Worm (Caenorhabditis elegans): ENCODE data around the gene prdx-6.

DNA sequence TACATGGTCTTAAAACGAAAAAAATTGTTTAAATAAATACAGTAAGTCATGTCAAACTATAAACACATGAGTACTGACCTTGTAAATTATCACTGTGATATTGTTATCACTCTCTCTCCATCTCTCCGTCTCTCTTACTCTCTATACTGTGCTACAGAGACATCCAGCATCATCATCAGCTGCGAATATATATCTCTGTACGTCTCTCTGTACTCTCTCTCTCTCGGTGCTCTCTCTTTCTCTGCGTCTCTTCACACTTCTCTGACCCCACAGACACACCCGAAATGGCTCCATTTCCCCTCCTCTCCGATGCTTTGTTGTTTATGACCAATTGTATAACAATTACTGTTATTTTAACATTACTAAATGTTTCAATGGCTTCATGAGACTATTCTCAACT, 7.8 kb upstream of the prdx-6 start:
- TF ChIP-seq arid-1 (GFP tag; conservative IDR thresholded peaks at IDR 0.05) (no peak), saeg-2 (GFP tag; IDR thresholded peaks at IDR 0.05) (no peak), dve-1 (tag; optimal IDR thresholded peaks at IDR 0.05; ENCODE audit: insufficient read depth) (peak; percentile 91), ztf-11 (tag; optimal IDR thresholded peaks at IDR 0.05) (no peak), nhr-6 (tag; optimal IDR thresholded peaks at IDR 0.05) (no peak), jun-1 (tag; optimal IDR thresholded peaks at IDR 0.05) (no peak), ZK546.5 (tag; optimal IDR thresholded peaks at IDR 0.05) (no peak), fkh-10 (GFP tag; optimal IDR thresholded peaks at IDR 0.05) (no peak), mdl-1 (tag; optimal IDR thresholded peaks at IDR 0.05) (peak in 1 of 2 experiments; percentile 50), nhr-11 (tag; optimal IDR thresholded peaks at IDR 0.05) (no peak)
